Fruit fly (Drosophila melanogaster) whole organism, wandering third instar larva: ENCODE results near the gene CG6028.

Experiments used
- Abd-B ChIP-seq: fragments of >200 bp; optimal IDR thresholded peaks from 2 replicates; lab custom pipeline; 2017; ENCODE audit warnings: missing biosample characterization, missing genetic modification characterization
- CG32264 ChIP-seq: fragments of 200-800 bp; sonication (Bioruptor generic); optimal IDR thresholded peaks from 2 replicates; lab custom pipeline; 2016; ENCODE audit warnings: missing biosample characterization, missing genetic modification characterization
- CrebA ChIP-seq: fragments of 200-800 bp; sonication (Bioruptor generic); optimal IDR thresholded peaks from 2 replicates; lab custom pipeline; 2016; ENCODE audit warnings: missing biosample characterization, mild to moderate bottlenecking, missing genetic modification characterization, borderline replicate concordance
- Dfd ChIP-seq: fragments of >200 bp; optimal IDR thresholded peaks from 2 replicates; lab custom pipeline; 2017; ENCODE audit warnings: missing biosample characterization, missing genetic modification characterization
- Dif ChIP-seq: fragments of 200-275, 200-300 bp; sonication (Bioruptor generic); optimal IDR thresholded peaks from 2 replicates; lab custom pipeline; 2018; ENCODE audit warnings: missing biosample characterization, missing genetic modification characterization; ENCODE audit not compliant: partially characterized antibody
- GATAd ChIP-seq: sonication (Bioruptor generic); optimal IDR thresholded peaks from 2 replicates; lab custom pipeline; 2016; ENCODE audit warnings: missing biosample characterization, missing genetic modification characterization
- HLH106 ChIP-seq: fragments of 200-800 bp; optimal IDR thresholded peaks from 3 replicates; lab custom pipeline; 2019; ENCODE audit warnings: missing biosample characterization, mild to moderate bottlenecking, missing genetic modification characterization, moderate library complexity
- Hnf4 ChIP-seq: fragments of 200-800 bp; sonication (Bioruptor generic); optimal IDR thresholded peaks from 2 replicates; lab custom pipeline; 2016; ENCODE audit warnings: missing biosample characterization, mild to moderate bottlenecking, missing genetic modification characterization
- Hr78 ChIP-seq: fragments of >200 bp; optimal IDR thresholded peaks from 2 replicates; lab custom pipeline; 2017; ENCODE audit warnings: missing biosample characterization, missing genetic modification characterization
- Hr83 ChIP-seq: fragments of 200-300 bp; sonication (Bioruptor generic); optimal IDR thresholded peaks from 2 replicates; lab custom pipeline; 2016; ENCODE audit warnings: missing biosample characterization, mild to moderate bottlenecking, missing genetic modification characterization, moderate library complexity; ENCODE audit not compliant: poor library complexity, severe bottlenecking
- N ChIP-seq: fragments of >200 bp; optimal IDR thresholded peaks from 2 replicates; lab custom pipeline; 2018; ENCODE audit warnings: missing biosample characterization, missing external identifiers, missing genetic modification characterization
- OdsH ChIP-seq: fragments of 200-800 bp; sonication (Bioruptor generic); optimal IDR thresholded peaks from 2 replicates; lab custom pipeline; 2016; ENCODE audit warnings: missing biosample characterization, mild to moderate bottlenecking, missing genetic modification characterization
- Vsx2 ChIP-seq: fragments of 200-300, 225-300 bp; sonication (Bioruptor generic); optimal IDR thresholded peaks from 2 replicates; lab custom pipeline; 2018; ENCODE audit warnings: missing biosample characterization, missing genetic modification characterization; ENCODE audit not compliant: partially characterized antibody
- br ChIP-seq: fragments of 200-800 bp; sonication (Bioruptor generic); optimal IDR thresholded peaks from 2 replicates; lab custom pipeline; 2016; ENCODE audit warnings: missing biosample characterization, missing genetic modification characterization
- brk ChIP-seq: fragments of 200-800 bp; sonication (Bioruptor generic); optimal IDR thresholded peaks from 2 replicates; lab custom pipeline; 2016; ENCODE audit warnings: missing biosample characterization, mild to moderate bottlenecking, missing genetic modification characterization
- dsf ChIP-seq: sonication (Bioruptor generic); optimal IDR thresholded peaks from 2 replicates; lab custom pipeline; 2016; ENCODE audit warnings: missing biosample characterization, missing genetic modification characterization, borderline replicate concordance
- ey ChIP-seq: fragments of 200-800 bp; sonication (Bioruptor generic); optimal IDR thresholded peaks from 2 replicates; lab custom pipeline; 2016; ENCODE audit warnings: missing biosample characterization, missing genetic modification characterization
- foxo ChIP-seq, 2 experiments: fragments of 200-800 bp; sonication (Bioruptor generic); optimal IDR thresholded peaks; 2 replicates in 1 of 2; 3 replicates in 1 of 2; lab custom pipeline; 2016 to 2017; ENCODE audit warnings: missing biosample characterization in 2 of 2, missing genetic modification characterization in 2 of 2
- fru ChIP-seq: fragments of 200-800 bp; sonication (Bioruptor generic); optimal IDR thresholded peaks from 3 replicates; lab custom pipeline; 2016; ENCODE audit warnings: missing biosample characterization, mild to moderate bottlenecking, missing genetic modification characterization
- jim ChIP-seq: fragments of 175-275, 200-325 bp; sonication (Bioruptor generic); optimal IDR thresholded peaks from 2 replicates; lab custom pipeline; 2016; ENCODE audit warnings: missing biosample characterization, mild to moderate bottlenecking, missing genetic modification characterization
- lola ChIP-seq: fragments of >200 bp; optimal IDR thresholded peaks from 2 replicates; lab custom pipeline; 2017; ENCODE audit warnings: missing biosample characterization, missing genetic modification characterization
- psq ChIP-seq: fragments of 200-800 bp; sonication (Bioruptor generic); optimal IDR thresholded peaks from 3 replicates; lab custom pipeline; 2017; ENCODE audit warnings: missing biosample characterization, mild to moderate bottlenecking, missing genetic modification characterization, moderate library complexity
- usp ChIP-seq: fragments of >200 bp; optimal IDR thresholded peaks from 2 replicates; lab custom pipeline; 2017; ENCODE audit warnings: missing biosample characterization, missing genetic modification characterization
- woc ChIP-seq: sonication (Bioruptor generic); optimal IDR thresholded peaks from 2 replicates; lab custom pipeline; 2016; ENCODE audit warnings: missing biosample characterization, mild to moderate bottlenecking, missing genetic modification characterization

The CG6028 gene

DNA sequence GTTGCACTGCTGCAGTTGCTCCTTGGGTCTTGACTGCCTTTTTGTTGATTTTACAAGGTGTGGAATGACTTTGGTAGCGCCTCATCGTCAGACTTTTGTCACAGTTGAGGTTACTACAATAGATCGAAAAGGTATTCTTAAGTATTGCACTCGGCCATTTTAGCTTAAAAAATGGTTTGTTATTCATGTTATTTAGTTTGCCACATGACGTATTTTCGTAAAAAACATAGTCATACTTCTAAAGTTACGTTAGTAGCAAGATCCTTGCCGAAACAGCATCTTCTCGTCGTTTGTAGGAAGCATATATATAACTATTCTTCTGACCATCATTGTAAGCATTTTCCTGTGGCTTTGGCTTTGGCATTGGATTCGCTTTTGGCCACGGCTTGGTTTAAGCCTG is 45.9 kb downstream of the CG6028 start:
- no peak for TF ChIP-seq Dfd (GFP tag; lab: Kevin White, UChicago)

DNA sequence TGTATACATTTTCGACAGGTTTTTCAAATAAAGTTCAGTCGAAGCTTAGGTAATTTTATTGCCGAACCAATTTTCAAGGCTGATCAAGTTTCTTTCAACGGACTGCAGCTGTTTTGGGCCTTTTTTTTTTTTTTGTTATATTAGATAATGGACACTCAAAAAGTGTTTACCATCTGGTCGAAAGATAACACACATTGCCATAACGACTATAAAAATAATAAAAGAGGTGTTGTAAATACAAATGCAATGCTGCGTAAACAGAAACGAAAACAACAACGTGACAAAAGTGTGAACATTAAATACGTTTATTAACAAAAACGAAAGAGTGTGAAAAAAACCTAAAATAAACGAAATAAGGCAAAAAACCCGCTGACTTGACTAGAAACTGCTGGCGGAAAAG is 47.5 kb downstream of the CG6028 start:
- TF ChIP-seq Dif (GFP tag; lab: Kevin White, UChicago) (no peak), ey (GFP tag; lab: Kevin White, UChicago) (no peak), br (GFP tag; lab: Kevin White, UChicago) (no peak), fru (GFP tag; lab: Kevin White, UChicago) (no peak), usp (no peak), CG32264 (no peak), dsf (GFP tag; lab: Kevin White, UChicago) (no peak), woc (no peak), Vsx2 (no peak), brk (GFP tag; lab: Kevin White, UChicago) (no peak), GATAd (no peak), Hr83 (GFP tag; lab: Kevin White, UChicago) (no peak), Dfd (GFP tag; lab: Kevin White, UChicago) (no peak), jim (GFP tag; lab: Kevin White, UChicago) (no peak), HLH106 (tag; lab: Kevin White, UChicago) (no peak)

DNA sequence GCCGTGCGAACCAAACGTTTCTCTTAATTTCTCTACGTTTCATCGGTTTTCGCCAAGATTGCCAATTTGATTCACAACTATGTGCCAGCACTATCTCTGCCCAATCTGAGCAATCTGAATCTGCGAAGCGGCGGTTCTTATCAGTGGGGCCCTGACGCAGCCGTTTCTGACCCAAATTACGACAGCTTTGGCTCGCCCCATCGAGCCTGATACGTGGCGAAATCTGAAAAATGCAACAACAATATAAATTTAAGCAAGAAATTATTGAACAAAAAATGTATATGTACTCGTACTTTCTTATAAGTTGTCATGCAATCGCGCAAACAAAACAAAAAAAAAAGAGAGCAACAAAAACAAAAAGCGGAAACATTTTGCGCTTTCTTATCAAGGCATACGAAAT is 48.4 kb downstream of the CG6028 start:
- TF ChIP-seq Hr78 (GFP tag; lab: Kevin White, UChicago) (no peak), psq (GFP tag; lab: Kevin White, UChicago) (no peak), HLH106 (tag; lab: Kevin White, UChicago) (no peak), Abd-B (GFP tag; lab: Kevin White, UChicago) (no peak), Hr83 (GFP tag; lab: Kevin White, UChicago) (no peak), Dfd (GFP tag; lab: Kevin White, UChicago) (no peak), lola (GFP tag; lab: Kevin White, UChicago) (no peak), OdsH (GFP tag; lab: Kevin White, UChicago) (no peak), brk (GFP tag; lab: Kevin White, UChicago) (no peak), CrebA (peak; percentile 30), foxo (GFP tag; optimal IDR thresholded peaks at IDR 0.05; lab: Kevin White, UChicago) (peak in 1 of 2 experiments; percentile 8), dsf (GFP tag; lab: Kevin White, UChicago) (no peak), N (GFP tag; lab: Kevin White, UChicago) (no peak)

DNA sequence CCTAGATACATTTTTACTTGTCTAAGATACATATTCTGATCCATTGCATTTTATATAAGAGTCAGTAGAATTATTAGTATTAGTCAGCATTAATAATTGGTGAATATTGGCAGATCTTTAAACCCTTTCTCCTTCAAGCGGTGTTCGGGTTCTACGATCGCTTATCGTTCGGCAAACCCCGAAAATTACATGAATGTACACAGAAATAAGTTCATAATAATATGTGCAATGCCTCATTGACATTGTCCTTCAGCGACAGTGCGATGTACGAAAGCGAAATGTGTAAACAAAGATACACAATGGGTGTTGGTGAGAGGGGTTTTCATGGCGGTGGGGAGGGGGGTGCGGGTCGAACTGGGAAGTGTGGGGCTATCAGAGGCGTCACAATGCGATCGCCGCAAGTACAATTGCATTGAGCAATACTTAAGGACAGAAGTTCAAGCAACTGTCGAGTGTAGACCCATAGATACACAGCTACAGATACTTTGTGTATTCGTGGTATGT is 48.9 kb downstream of the CG6028 start:
- TF ChIP-seq psq (GFP tag; lab: Kevin White, UChicago) (peak; percentile 3), Hnf4 (GFP tag; lab: Kevin White, UChicago) (no peak)
